Fruit fly (Drosophila melanogaster) whole organism, embryonic: ENCODE measurements around the gene CG10560.
A peak's percentile ranks its signal among the peaks of the same experiment; 100 is the strongest.

Source experiments
- Ada2b ChIP-seq: fragments of 200-800 bp; sonication (Bioruptor generic); IDR thresholded peaks from 2 replicates; pipeline ENCODE4 v1.3.6; 2022; ENCODE audit warnings: missing biosample characterization, missing genetic modification characterization
- Asciz ChIP-seq: fragments of 200-800 bp; sonication (Bioruptor generic); optimal IDR thresholded peaks from 2 replicates; lab custom pipeline; 2017; ENCODE audit warnings: missing biosample characterization, mild to moderate bottlenecking, missing genetic modification characterization, missing genetic modification reagents
- B-H2 ChIP-seq: fragments of 200-800 bp; sonication (Bioruptor generic); optimal IDR thresholded peaks from 2 replicates; lab custom pipeline; 2018; ENCODE audit warnings: missing biosample characterization, mild to moderate bottlenecking, missing genetic modification characterization
- Bteb2 ChIP-seq: fragments of 200-800 bp; sonication (Bioruptor generic); optimal IDR thresholded peaks from 2 replicates; lab custom pipeline; 2016; ENCODE audit warnings: missing biosample characterization, missing genetic modification characterization
- CG10267 ChIP-seq: fragments of 200-800 bp; sonication (Bioruptor generic); optimal IDR thresholded peaks from 2 replicates; lab custom pipeline; 2018; ENCODE audit warnings: missing biosample characterization, mild to moderate bottlenecking, missing genetic modification characterization, moderate library complexity
- CG10979 ChIP-seq: fragments of 200-800 bp; sonication (Bioruptor generic); optimal IDR thresholded peaks from 2 replicates; lab custom pipeline; 2018; ENCODE audit warnings: missing biosample characterization, mild to moderate bottlenecking, missing genetic modification characterization, moderate library complexity
- CG11504 ChIP-seq: fragments of 200-800 bp; sonication (Bioruptor generic); optimal IDR thresholded peaks from 3 replicates; lab custom pipeline; 2019; ENCODE audit warnings: missing biosample characterization, mild to moderate bottlenecking, missing genetic modification characterization, moderate library complexity
- CG11560 ChIP-seq: fragments of 200-800 bp; sonication (Bioruptor generic); IDR thresholded peaks from 3 replicates; pipeline ENCODE4 v1.3.6; 2022; ENCODE audit warnings: missing biosample characterization, missing genetic modification characterization
- CG13894 ChIP-seq: fragments of 200-800 bp; sonication (Bioruptor generic); optimal IDR thresholded peaks from 3 replicates; lab custom pipeline; 2018; ENCODE audit warnings: missing biosample characterization, mild to moderate bottlenecking, missing genetic modification characterization, moderate library complexity
- CG14014 ChIP-seq: fragments of 200-800 bp; sonication (Bioruptor generic); IDR thresholded peaks from 2 replicates; pipeline ENCODE4 v1.3.6; 2022; ENCODE audit warnings: missing biosample characterization, missing genetic modification characterization
- CG14441 ChIP-seq: fragments of 200-800 bp; sonication (Bioruptor generic); IDR thresholded peaks from 2 replicates; pipeline ENCODE4 v1.3.6; 2022; ENCODE audit warnings: missing biosample characterization, missing genetic modification characterization
- CG14965 ChIP-seq: fragments of 200-800 bp; sonication (Bioruptor generic); optimal IDR thresholded peaks from 2 replicates; lab custom pipeline; 2016; ENCODE audit warnings: missing biosample characterization, missing genetic modification characterization, borderline replicate concordance
- CG16815 ChIP-seq: fragments of 200-800 bp; sonication (Bioruptor generic); optimal IDR thresholded peaks from 3 replicates; lab custom pipeline; 2017; ENCODE audit warnings: missing biosample characterization, mild to moderate bottlenecking, missing genetic modification characterization
- CG17568 ChIP-seq: fragments of 200-800 bp; sonication (Bioruptor generic); optimal IDR thresholded peaks from 2 replicates; lab custom pipeline; 2018; ENCODE audit warnings: missing biosample characterization, mild to moderate bottlenecking, missing genetic modification characterization, moderate library complexity
- CG17802 ChIP-seq: fragments of 200-800 bp; sonication (Bioruptor generic); optimal IDR thresholded peaks from 2 replicates; lab custom pipeline; 2018; ENCODE audit warnings: missing biosample characterization, mild to moderate bottlenecking, missing genetic modification characterization, moderate library complexity
- CG2199 ChIP-seq: fragments of 200-800 bp; sonication (Bioruptor generic); IDR thresholded peaks from 3 replicates; pipeline ENCODE4 v1.3.6; 2022; ENCODE audit warnings: missing biosample characterization, missing genetic modification characterization
- CG2202 ChIP-seq: fragments of 200-800 bp; sonication (Bioruptor generic); optimal IDR thresholded peaks from 2 replicates; lab custom pipeline; 2018; ENCODE audit warnings: missing biosample characterization, mild to moderate bottlenecking, missing genetic modification characterization
- CG2889 ChIP-seq: fragments of 200-800 bp; sonication (Bioruptor generic); IDR thresholded peaks from 3 replicates; pipeline ENCODE4 v1.3.6; 2022; ENCODE audit warnings: missing biosample characterization, missing genetic modification characterization
- CG31224 ChIP-seq: fragments of 200-800 bp; sonication (Bioruptor generic); IDR thresholded peaks from 2 replicates; pipeline ENCODE4 v1.3.6; 2022; ENCODE audit warnings: missing biosample characterization, missing genetic modification characterization
- CG32767 ChIP-seq: fragments of 200-800 bp; sonication (Bioruptor generic); IDR thresholded peaks from 2 replicates; pipeline ENCODE4 v1.3.6; 2022; ENCODE audit warnings: missing biosample characterization, missing genetic modification characterization
- CG4328 ChIP-seq: fragments of 200-800 bp; sonication (Bioruptor generic); optimal IDR thresholded peaks from 3 replicates; lab custom pipeline; 2017; ENCODE audit warnings: missing biosample characterization, missing genetic modification reagents, missing genetic modification characterization
- CG8388 ChIP-seq: fragments of 200-800 bp; sonication (Bioruptor generic); optimal IDR thresholded peaks from 2 replicates; lab custom pipeline; 2019; ENCODE audit warnings: missing biosample characterization, mild to moderate bottlenecking, missing genetic modification characterization, moderate library complexity
- Gug ChIP-seq: fragments of 200-800 bp; sonication (Bioruptor generic); IDR thresholded peaks from 4 replicates; pipeline ENCODE4 v1.3.6; 2022; ENCODE audit warnings: missing biosample characterization, missing genetic modification characterization
- H15 ChIP-seq: fragments of 200-800 bp; sonication (Bioruptor generic); IDR thresholded peaks from 3 replicates; pipeline ENCODE4 v1.3.6; 2022; ENCODE audit warnings: missing biosample characterization, missing genetic modification characterization
- Hey ChIP-seq: fragments of 200-800 bp; sonication (Bioruptor generic); optimal IDR thresholded peaks from 3 replicates; lab custom pipeline; 2018; ENCODE audit warnings: missing biosample characterization, mild to moderate bottlenecking, missing genetic modification characterization
- Hsf ChIP-seq: fragments of 200-800 bp; sonication (Bioruptor generic); optimal IDR thresholded peaks from 3 replicates; lab custom pipeline; 2016; ENCODE audit warnings: missing biosample characterization, missing genetic modification characterization
- Rfx ChIP-seq: fragments of 200-800 bp; sonication (Bioruptor generic); IDR thresholded peaks from 2 replicates; pipeline ENCODE4 v1.3.6; 2022; ENCODE audit warnings: missing biosample characterization, missing genetic modification characterization
- Sox100B ChIP-seq: fragments of 200-800 bp; sonication (Bioruptor generic); optimal IDR thresholded peaks from 3 replicates; lab custom pipeline; 2018; ENCODE audit warnings: missing biosample characterization, mild to moderate bottlenecking, missing genetic modification characterization
- YL-1 ChIP-seq: fragments of 200-800 bp; sonication (Bioruptor generic); optimal IDR thresholded peaks from 3 replicates; lab custom pipeline; 2017; ENCODE audit warnings: missing biosample characterization, mild to moderate bottlenecking, missing genetic modification characterization
- abd-A ChIP-seq: fragments of 200-800 bp; sonication (Bioruptor generic); optimal IDR thresholded peaks from 3 replicates; lab custom pipeline; 2019; ENCODE audit warnings: missing biosample characterization, mild to moderate bottlenecking, missing genetic modification characterization, moderate library complexity
- amos ChIP-seq: fragments of 200-800 bp; sonication (Bioruptor generic); IDR thresholded peaks from 2 replicates; pipeline ENCODE4 v1.3.6; 2022; ENCODE audit warnings: missing biosample characterization, missing genetic modification characterization; ENCODE audit not compliant: partially characterized antibody
- ato ChIP-seq: fragments of 200-800 bp; sonication (Bioruptor generic); IDR thresholded peaks from 2 replicates; pipeline ENCODE4 v1.3.6; 2022; ENCODE audit warnings: missing biosample characterization, missing genetic modification characterization; ENCODE audit not compliant: partially characterized antibody
- btn ChIP-seq: fragments of 200-800 bp; sonication (Bioruptor generic); optimal IDR thresholded peaks from 2 replicates; lab custom pipeline; 2016; ENCODE audit warnings: missing biosample characterization, missing genetic modification characterization
- chinmo ChIP-seq: fragments of 200-800 bp; sonication (Bioruptor generic); IDR thresholded peaks from 4 replicates; pipeline ENCODE4 v1.3.6; 2022; ENCODE audit warnings: missing biosample characterization, missing genetic modification characterization; ENCODE audit not compliant: partially characterized antibody
- ci ChIP-seq: fragments of 200-800 bp; sonication (Bioruptor generic); IDR thresholded peaks from 3 replicates; pipeline ENCODE4 v1.3.6; 2022; ENCODE audit warnings: missing biosample characterization, missing genetic modification characterization
- corto ChIP-seq: fragments of 200-800 bp; sonication (Bioruptor generic); optimal IDR thresholded peaks from 2 replicates; lab custom pipeline; 2016; ENCODE audit warnings: missing biosample characterization, mild to moderate bottlenecking, missing genetic modification characterization, moderate library complexity
- dan ChIP-seq: fragments of 200-800 bp; sonication (Bioruptor generic); IDR thresholded peaks from 2 replicates; pipeline ENCODE4 v1.3.6; 2022; ENCODE audit warnings: missing biosample characterization, missing genetic modification characterization
- dm ChIP-seq: fragments of 200-800 bp; sonication (Bioruptor generic); optimal IDR thresholded peaks from 3 replicates; lab custom pipeline; 2016; ENCODE audit warnings: missing biosample characterization, missing genetic modification characterization
- ewg ChIP-seq: fragments of 200-800 bp; sonication (Bioruptor generic); optimal IDR thresholded peaks from 3 replicates; lab custom pipeline; 2017; ENCODE audit warnings: mild to moderate bottlenecking, missing biosample characterization, missing genetic modification reagents, missing genetic modification characterization
- gfzf ChIP-seq: fragments of 200-800 bp; sonication (Bioruptor generic); optimal IDR thresholded peaks from 2 replicates; lab custom pipeline; 2016; ENCODE audit warnings: missing biosample characterization, mild to moderate bottlenecking, missing genetic modification characterization, moderate library complexity
- gsb ChIP-seq: fragments of 200-800 bp; sonication (Bioruptor generic); IDR thresholded peaks from 2 replicates; pipeline ENCODE4 v1.3.6; 2022; ENCODE audit warnings: missing biosample characterization, missing genetic modification characterization
- jumu ChIP-seq: fragments of 200-800 bp; sonication (Bioruptor generic); optimal IDR thresholded peaks from 3 replicates; lab custom pipeline; 2016; ENCODE audit warnings: missing biosample characterization, missing genetic modification characterization
- kah ChIP-seq: fragments of 200-800 bp; sonication (Bioruptor generic); optimal IDR thresholded peaks from 2 replicates; lab custom pipeline; 2018; ENCODE audit warnings: missing biosample characterization, mild to moderate bottlenecking, missing genetic modification characterization
- lab ChIP-seq: fragments of 200-800 bp; sonication (Bioruptor generic); optimal IDR thresholded peaks from 3 replicates; lab custom pipeline; 2017; ENCODE audit warnings: missing biosample characterization, missing genetic modification characterization, mild to moderate bottlenecking, moderate library complexity, missing genetic modification reagents
- lola ChIP-seq, 3 experiments: fragments of >200 bp in 2 of 3; fragments of 200-800 bp in 1 of 3; sonication (Bioruptor generic) in 1 of 3; optimal IDR thresholded peaks; 2 replicates each; lab custom pipeline; 2017 to 2019; ENCODE audit warnings: missing biosample characterization in 3 of 3, missing genetic modification characterization in 3 of 3, mild to moderate bottlenecking in 1 of 3, moderate library complexity in 1 of 3
- nmo ChIP-seq: fragments of 200-800 bp; sonication (Bioruptor generic); optimal IDR thresholded peaks from 2 replicates; lab custom pipeline; 2018; ENCODE audit warnings: missing biosample characterization, mild to moderate bottlenecking, missing genetic modification characterization, moderate library complexity
- pum ChIP-seq: fragments of 200-800 bp; sonication (Bioruptor generic); optimal IDR thresholded peaks from 2 replicates; lab custom pipeline; 2016; ENCODE audit warnings: missing biosample characterization, missing genetic modification characterization
- schlank ChIP-seq: fragments of 200-800 bp; sonication (Bioruptor generic); optimal IDR thresholded peaks from 2 replicates; lab custom pipeline; 2018; ENCODE audit warnings: missing biosample characterization, mild to moderate bottlenecking, missing genetic modification characterization
- sens ChIP-seq: fragments of 200-800 bp; sonication (Bioruptor generic); peaks from one replicate; lab custom pipeline; 2016; ENCODE audit warnings: missing biosample characterization, missing genetic modification characterization
- twi ChIP-seq: fragments of 200-800 bp; optimal IDR thresholded peaks from 2 replicates; lab custom pipeline; 2019; ENCODE audit warnings: missing biosample characterization, mild to moderate bottlenecking, missing genetic modification characterization, moderate library complexity
- zen ChIP-seq: fragments of 200-800 bp; sonication (Bioruptor generic); optimal IDR thresholded peaks from 3 replicates; lab custom pipeline; 2018; ENCODE audit warnings: missing biosample characterization, mild to moderate bottlenecking, missing genetic modification characterization, moderate library complexity

Gene CG10560

dm6 chr3R:25335065-25335464 lies 15.2 kb upstream of the CG10560 start, which contains the start of the genes CG10669 and CG11902 (continued):
- TF ChIP-seq CG11504 (tag; lab: Kevin White, UChicago) (no peak), zen (tag; lab: Kevin White, UChicago) (no peak), CG14965 (GFP tag; lab: Kevin White, UChicago) (no peak), gsb (GFP tag; lab: Robert Waterston, UW) (no peak), CG11560 (tag; lab: Robert Waterston, UW) (no peak), ato (GFP tag; lab: Robert Waterston, UW) (no peak), Bteb2 (GFP tag; lab: Kevin White, UChicago) (no peak), CG2202 (no peak), btn (GFP tag; lab: Kevin White, UChicago) (no peak), CG16815 (no peak), CG17802 (tag; lab: Kevin White, UChicago) (no peak), jumu (no peak), Rfx (GFP tag; lab: Robert Waterston, UW) (no peak), B-H2 (GFP tag; lab: Kevin White, UChicago) (no peak), H15 (GFP tag; lab: Robert Waterston, UW) (no peak), CG8388 (no peak), YL-1 (peak; percentile 8), Ada2b (GFP tag; lab: Robert Waterston, UW) (no peak), ci (GFP tag; lab: Robert Waterston, UW) (0 out of 3 replicates have a peak, but pooled peaks have one; percentile 9), lab (GFP tag; lab: Kevin White, UChicago) (no peak), abd-A (no peak), CG10267 (tag; lab: Kevin White, UChicago) (peak; percentile 91), ewg (no peak), CG2199 (no peak), dan (GFP tag; lab: Robert Waterston, UW) (no peak), schlank (tag; lab: Kevin White, UChicago) (no peak), corto (GFP tag; lab: Kevin White, UChicago) (no peak), CG13894 (tag; lab: Kevin White, UChicago) (no peak), nmo (no peak), Hsf (no peak), CG4328 (GFP tag; lab: Kevin White, UChicago) (no peak), CG10979 (tag; lab: Kevin White, UChicago) (no peak), CG14441 (GFP tag; lab: Robert Waterston, UW) (no peak), gfzf (GFP tag; lab: Kevin White, UChicago) (peak; percentile 47), Sox100B (no peak), dm (no peak), sens (no peak), CG14014 (GFP tag; lab: Robert Waterston, UW) (no peak), Hey (tag; lab: Kevin White, UChicago) (no peak), CG32767 (GFP tag; lab: Robert Waterston, UW) (no peak), twi (tag; lab: Kevin White, UChicago) (no peak), CG17568 (GFP tag; lab: Kevin White, UChicago) (no peak), Gug (no peak), lola (GFP tag; optimal IDR thresholded peaks at IDR 0.05; lab: Kevin White, UChicago) (no peak), pum (GFP tag; lab: Kevin White, UChicago) (no peak), chinmo (GFP tag; lab: Robert Waterston, UW) (peak; percentile 50; the same call in 1 of the 4 replicates), CG2889 (GFP tag; lab: Robert Waterston, UW) (no peak), amos (no peak), Asciz (GFP tag; lab: Kevin White, UChicago) (no peak), kah (GFP tag; lab: Kevin White, UChicago) (peak; percentile 14), CG31224 (GFP tag; lab: Robert Waterston, UW) (no peak)
